Worm (Caenorhabditis elegans): ENCODE results near the gene puf-5.

DNA sequence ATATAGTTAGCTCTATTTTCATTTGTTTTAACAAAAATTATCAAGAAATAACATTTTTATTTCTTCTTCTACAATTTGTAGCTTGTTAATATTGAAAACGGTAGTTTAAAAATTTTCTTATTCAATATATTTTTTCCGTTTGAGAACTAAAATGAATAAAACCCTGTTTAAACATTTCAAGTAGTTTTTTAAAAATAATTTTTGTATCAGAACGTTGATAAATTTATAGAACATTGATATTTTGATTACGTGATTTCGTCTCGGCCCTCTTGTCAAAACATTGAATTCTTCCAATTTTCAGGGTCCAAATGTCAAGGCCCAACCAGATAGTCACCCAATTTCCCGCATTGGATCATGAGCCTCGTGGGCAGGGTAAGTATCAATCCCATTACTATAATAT, 34.9 kb upstream of the puf-5 start, which contains the start of gene pqn-73:
- TF ChIP-seq ceh-14 (tag; optimal IDR thresholded peaks at IDR 0.05) (no peak), npax-4 (tag; optimal IDR thresholded peaks at IDR 0.05) (no peak), sox-4 (tag; optimal IDR thresholded peaks at IDR 0.05) (no peak), ztf-16 (tag; optimal IDR thresholded peaks at IDR 0.05) (no peak), hlh-6 (tag; optimal IDR thresholded peaks at IDR 0.05) (no peak), unc-86 (tag; optimal IDR thresholded peaks at IDR 0.05) (no peak)

Data from whole organism, late embryonic.